Fruit fly (Drosophila melanogaster) whole organism, embryonic: ENCODE data around the gene CG32712.

Source experiments
- Abd-B ChIP-seq: fragments of 200-800 bp; sonication (Bioruptor generic); optimal IDR thresholded peaks from 2 replicates; lab custom pipeline; 2018; ENCODE audit warnings: missing biosample characterization, mild to moderate bottlenecking, missing genetic modification characterization, moderate library complexity
- CG12299 ChIP-seq: fragments of 200-800 bp; sonication (Bioruptor generic); optimal IDR thresholded peaks from 2 replicates; lab custom pipeline; 2018; ENCODE audit warnings: missing biosample characterization, mild to moderate bottlenecking, missing genetic modification characterization
- CG12942 ChIP-seq: fragments of 200-800 bp; sonication (Bioruptor generic); optimal IDR thresholded peaks from 3 replicates; lab custom pipeline; 2016; ENCODE audit warnings: missing biosample characterization, missing genetic modification characterization
- CG13894 ChIP-seq: fragments of 200-800 bp; sonication (Bioruptor generic); optimal IDR thresholded peaks from 3 replicates; lab custom pipeline; 2018; ENCODE audit warnings: missing biosample characterization, mild to moderate bottlenecking, missing genetic modification characterization, moderate library complexity
- CG14014 ChIP-seq: fragments of 200-800 bp; sonication (Bioruptor generic); IDR thresholded peaks from 2 replicates; pipeline ENCODE4 v1.3.6; 2022; ENCODE audit warnings: missing biosample characterization, missing genetic modification characterization
- CG14441 ChIP-seq: fragments of 200-800 bp; sonication (Bioruptor generic); IDR thresholded peaks from 2 replicates; pipeline ENCODE4 v1.3.6; 2022; ENCODE audit warnings: missing biosample characterization, missing genetic modification characterization
- CG14667 ChIP-seq: fragments of 200-800 bp; sonication (Bioruptor generic); IDR thresholded peaks from 2 replicates; pipeline ENCODE4 v1.3.6; 2022; ENCODE audit warnings: missing biosample characterization, missing genetic modification characterization
- CG16813 ChIP-seq: fragments of 200-800 bp; sonication (Bioruptor generic); IDR thresholded peaks from 3 replicates; pipeline ENCODE4 v1.3.6; 2022; ENCODE audit warnings: missing biosample characterization, missing genetic modification characterization; ENCODE audit not compliant: partially characterized antibody
- CG16815 ChIP-seq: fragments of 200-800 bp; sonication (Bioruptor generic); optimal IDR thresholded peaks from 3 replicates; lab custom pipeline; 2017; ENCODE audit warnings: missing biosample characterization, mild to moderate bottlenecking, missing genetic modification characterization
- CG30431 ChIP-seq: fragments of 200-800 bp; sonication (Bioruptor generic); optimal IDR thresholded peaks from 2 replicates; lab custom pipeline; 2017; ENCODE audit warnings: missing biosample characterization, missing genetic modification characterization
- CG31365 ChIP-seq: fragments of 200-800 bp; sonication (Bioruptor generic); optimal IDR thresholded peaks from 2 replicates; lab custom pipeline; 2018; ENCODE audit warnings: missing biosample characterization, mild to moderate bottlenecking, missing genetic modification characterization
- CG3407 ChIP-seq: fragments of 200-800 bp; sonication (Bioruptor generic); optimal IDR thresholded peaks from 2 replicates; lab custom pipeline; 2018; ENCODE audit warnings: missing biosample characterization, mild to moderate bottlenecking, missing genetic modification characterization
- CG4328 ChIP-seq: fragments of 200-800 bp; sonication (Bioruptor generic); optimal IDR thresholded peaks from 3 replicates; lab custom pipeline; 2017; ENCODE audit warnings: missing biosample characterization, missing genetic modification reagents, missing genetic modification characterization
- CG4404 ChIP-seq: fragments of 200-800 bp; sonication (Bioruptor generic); IDR thresholded peaks from 2 replicates; pipeline ENCODE4 v1.3.6; 2022; ENCODE audit warnings: missing biosample characterization, missing genetic modification characterization
- CG7372 ChIP-seq: fragments of 200-800 bp; sonication (Bioruptor generic); IDR thresholded peaks from 2 replicates; pipeline ENCODE4 v1.3.6; 2022; ENCODE audit warnings: missing biosample characterization, missing genetic modification characterization
- CG8765 ChIP-seq: fragments of 200-800 bp; sonication (Bioruptor generic); IDR thresholded peaks from 2 replicates; pipeline ENCODE4 v1.3.6; 2022; ENCODE audit warnings: missing biosample characterization, missing genetic modification characterization
- CG9437 ChIP-seq: fragments of 200-800 bp; sonication (Bioruptor generic); optimal IDR thresholded peaks from 2 replicates; lab custom pipeline; 2018; ENCODE audit warnings: missing biosample characterization, mild to moderate bottlenecking, missing genetic modification characterization
- D19B ChIP-seq: fragments of 200-800 bp; sonication (Bioruptor generic); optimal IDR thresholded peaks from 2 replicates; lab custom pipeline; 2017; ENCODE audit warnings: missing biosample characterization, mild to moderate bottlenecking, missing genetic modification characterization
- Dip2 ChIP-seq: fragments of 200-800 bp; sonication (Bioruptor generic); IDR thresholded peaks from 2 replicates; pipeline ENCODE4 v1.3.6; 2022; ENCODE audit warnings: missing biosample characterization, missing genetic modification characterization
- Dll ChIP-seq: fragments of 200-800 bp; sonication (Bioruptor generic); IDR thresholded peaks from 4 replicates; pipeline ENCODE4 v1.3.6; 2022; ENCODE audit warnings: missing biosample characterization, missing genetic modification characterization; ENCODE audit not compliant: partially characterized antibody
- Dref ChIP-seq: fragments of 200-800 bp; sonication (Bioruptor generic); IDR thresholded peaks from 2 replicates; pipeline ENCODE4 v1.3.6; 2022; ENCODE audit warnings: missing biosample characterization, missing genetic modification characterization
- Drgx ChIP-seq: fragments of 200-800 bp; sonication (Bioruptor generic); IDR thresholded peaks from 2 replicates; pipeline ENCODE4 v1.3.6; 2022; ENCODE audit warnings: missing biosample characterization, missing genetic modification characterization
- Hmx ChIP-seq: fragments of 200-800 bp; sonication (Bioruptor generic); optimal IDR thresholded peaks from 2 replicates; lab custom pipeline; 2016; ENCODE audit warnings: missing biosample characterization, missing genetic modification characterization
- Lim3 ChIP-seq: fragments of 200-800 bp; sonication (Bioruptor generic); IDR thresholded peaks from 2 replicates; pipeline ENCODE4 v1.3.6; 2022; ENCODE audit warnings: missing biosample characterization, missing genetic modification characterization
- Lpt ChIP-seq: fragments of >200 bp; optimal IDR thresholded peaks from 2 replicates; lab custom pipeline; 2018; ENCODE audit warnings: missing biosample characterization, missing genetic modification characterization
- MTF-1 ChIP-seq: fragments of 200-800 bp; sonication (Bioruptor generic); optimal IDR thresholded peaks from 2 replicates; lab custom pipeline; 2018; ENCODE audit warnings: missing biosample characterization, mild to moderate bottlenecking, missing genetic modification characterization, borderline replicate concordance
- Med ChIP-seq: fragments of 200-800 bp; sonication (Bioruptor generic); peaks from one replicate; lab custom pipeline; 2016; ENCODE audit warnings: missing biosample characterization, missing genetic modification characterization, mild to moderate bottlenecking, inconsistent platforms, moderate library complexity
- Nf-YC ChIP-seq: fragments of 200-800 bp; optimal IDR thresholded peaks from 3 replicates; lab custom pipeline; 2019; ENCODE audit warnings: missing biosample characterization, mild to moderate bottlenecking, missing genetic modification characterization, moderate library complexity
- Sry-β ChIP-seq: fragments of 200-800 bp; sonication (Bioruptor generic); optimal IDR thresholded peaks from 2 replicates; lab custom pipeline; 2018; ENCODE audit warnings: missing biosample characterization, mild to moderate bottlenecking, missing genetic modification characterization, moderate library complexity
- Trl ChIP-seq, 3 experiments: fragments of >200 bp in 2 of 3; fragments of 200-800 bp in 1 of 3; sonication (Bioruptor generic) in 1 of 3; optimal IDR thresholded peaks; 2 replicates in 1 of 3; 3 replicates in 2 of 3; lab custom pipeline; 2016 to 2017; ENCODE audit warnings: missing biosample characterization in 1 of 3, missing genetic modification characterization in 1 of 3
- Xrp1 ChIP-seq: fragments of 200-800 bp; sonication (Bioruptor generic); IDR thresholded peaks from 2 replicates; pipeline ENCODE4 v1.3.6; 2022; ENCODE audit warnings: missing biosample characterization, missing genetic modification characterization
- YL-1 ChIP-seq: fragments of 200-800 bp; sonication (Bioruptor generic); optimal IDR thresholded peaks from 3 replicates; lab custom pipeline; 2017; ENCODE audit warnings: missing biosample characterization, mild to moderate bottlenecking, missing genetic modification characterization
- ap ChIP-seq: fragments of 200-800 bp; sonication (Bioruptor generic); IDR thresholded peaks from 2 replicates; pipeline ENCODE4 v1.3.6; 2022; ENCODE audit warnings: missing biosample characterization, missing genetic modification characterization
- ase ChIP-seq: fragments of 200-800 bp; sonication (Bioruptor generic); IDR thresholded peaks from 3 replicates; pipeline ENCODE4 v1.3.6; 2022; ENCODE audit warnings: missing biosample characterization, missing genetic modification characterization
- ash1 ChIP-seq: fragments of 200-800 bp; sonication (Bioruptor generic); optimal IDR thresholded peaks from 2 replicates; lab custom pipeline; 2018; ENCODE audit warnings: missing biosample characterization, mild to moderate bottlenecking, missing genetic modification characterization
- bab2 ChIP-seq: fragments of 200-800 bp; sonication (Bioruptor generic); optimal IDR thresholded peaks from 2 replicates; lab custom pipeline; 2016; ENCODE audit warnings: missing biosample characterization, missing genetic modification characterization
- croc ChIP-seq: fragments of 200-800 bp; sonication (Bioruptor generic); conservative IDR thresholded peaks from 3 replicates; pipeline ENCODE4 v1.3.6; 2022; ENCODE audit warnings: missing biosample characterization, missing genetic modification characterization
- dysf ChIP-seq: fragments of 200-800 bp; sonication (Bioruptor generic); IDR thresholded peaks from 3 replicates; pipeline ENCODE4 v1.3.6; 2022; ENCODE audit warnings: missing biosample characterization, missing genetic modification characterization
- fd102C ChIP-seq: fragments of 200-800 bp; sonication (Bioruptor generic); optimal IDR thresholded peaks from 2 replicates; lab custom pipeline; 2018; ENCODE audit warnings: missing biosample characterization, mild to moderate bottlenecking, missing genetic modification characterization, moderate library complexity
- klu ChIP-seq: fragments of 200-800 bp; sonication (Bioruptor generic); IDR thresholded peaks from 2 replicates; pipeline ENCODE4 v1.3.6; 2022; ENCODE audit warnings: missing biosample characterization, missing genetic modification characterization
- pan ChIP-seq, 4 experiments: fragments of >200 bp in 3 of 4; fragments of 200-800 bp in 1 of 4; sonication (Bioruptor generic) in 1 of 4; optimal IDR thresholded peaks in 3 of 4; IDR thresholded peaks in 1 of 4; 2 replicates each; pipeline versions ENCODE4 v1.3.6 to Lab custom; 2017 to 2022; ENCODE audit warnings: missing biosample characterization in 2 of 4, missing genetic modification characterization in 2 of 4, mixed read lengths in 1 of 4
- prd ChIP-seq, 3 experiments: fragments of >200 bp in 2 of 3; fragments of 200-800 bp in 1 of 3; sonication (Bioruptor generic) in 1 of 3; optimal IDR thresholded peaks in 2 of 3; IDR thresholded peaks in 1 of 3; 2 replicates in 2 of 3; 3 replicates in 1 of 3; pipeline versions ENCODE4 v1.3.6 to Lab custom; 2017 to 2022; ENCODE audit warnings: missing biosample characterization in 1 of 3, missing genetic modification characterization in 1 of 3
- so ChIP-seq: fragments of 200-800 bp; sonication (Bioruptor generic); IDR thresholded peaks from 3 replicates; pipeline ENCODE4 v1.3.6; 2022; ENCODE audit warnings: missing biosample characterization, missing genetic modification characterization
- sug ChIP-seq: fragments of 200-800 bp; optimal IDR thresholded peaks from 2 replicates; lab custom pipeline; 2019; ENCODE audit warnings: missing biosample characterization, mild to moderate bottlenecking, missing genetic modification characterization, moderate library complexity
- tx ChIP-seq: fragments of 200-800 bp; sonication (Bioruptor generic); optimal IDR thresholded peaks from 2 replicates; lab custom pipeline; 2016; ENCODE audit warnings: missing biosample characterization, missing genetic modification characterization
- wdn ChIP-seq: fragments of 200-800 bp; sonication (Bioruptor generic); IDR thresholded peaks from 2 replicates; pipeline ENCODE4 v1.3.6; 2022; ENCODE audit warnings: missing biosample characterization, missing genetic modification characterization
- zfh1 ChIP-seq: fragments of 200-800 bp; sonication (Bioruptor generic); IDR thresholded peaks from 3 replicates; pipeline ENCODE4 v1.3.6; 2022; ENCODE audit warnings: missing biosample characterization, missing genetic modification characterization
- zfh2 ChIP-seq: fragments of 200-800 bp; sonication (Bioruptor generic); optimal IDR thresholded peaks from 2 replicates; lab custom pipeline; 2016; ENCODE audit warnings: missing biosample characterization, missing genetic modification characterization

Gene CG32712

DNA sequence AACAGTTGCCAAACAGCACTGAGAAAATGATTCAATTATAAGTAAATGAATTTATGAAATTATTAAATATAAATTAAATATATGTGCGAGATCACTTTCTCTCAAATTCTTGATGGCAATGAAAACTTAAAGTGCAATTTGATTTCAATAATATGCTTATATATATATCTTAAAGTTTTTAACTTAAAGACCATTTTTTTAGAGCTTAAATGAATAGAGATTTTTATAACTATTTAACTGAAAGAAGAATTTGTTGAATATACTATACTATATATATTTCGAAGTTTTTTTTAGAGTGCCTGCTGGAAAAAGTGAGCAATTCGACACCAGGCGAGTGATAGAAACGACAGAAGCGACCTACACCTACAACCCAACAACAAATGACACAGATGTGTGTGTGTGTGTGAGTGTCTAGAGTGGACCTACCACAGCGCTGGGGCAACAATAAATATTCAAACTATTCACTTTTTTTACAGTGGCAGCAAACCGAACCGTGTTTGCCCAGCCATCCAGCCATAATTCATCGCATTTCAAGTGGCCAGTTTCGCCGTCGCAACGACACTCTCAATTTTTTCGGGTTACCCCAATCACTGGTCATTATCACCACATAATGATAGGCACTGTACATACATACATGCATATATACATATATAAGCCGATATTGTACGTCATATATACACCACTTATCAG lies 11.4 kb upstream of the CG32712 start (continued):
- TF ChIP-seq sug (tag; lab: Kevin White, UChicago) (peak; percentile 55), Nf-YC (tag; lab: Kevin White, UChicago) (peak; percentile 27), CG31365 (tag; lab: Kevin White, UChicago) (no peak), Drgx (GFP tag; lab: Robert Waterston, UW) (no peak), CG14441 (GFP tag; lab: Robert Waterston, UW) (no peak), CG7372 (GFP tag; lab: Robert Waterston, UW) (0 out of 2 replicates have a peak, but pooled peaks have one; percentile 8), CG12299 (tag; lab: Kevin White, UChicago) (no peak), CG14014 (GFP tag; lab: Robert Waterston, UW) (no peak)

DNA sequence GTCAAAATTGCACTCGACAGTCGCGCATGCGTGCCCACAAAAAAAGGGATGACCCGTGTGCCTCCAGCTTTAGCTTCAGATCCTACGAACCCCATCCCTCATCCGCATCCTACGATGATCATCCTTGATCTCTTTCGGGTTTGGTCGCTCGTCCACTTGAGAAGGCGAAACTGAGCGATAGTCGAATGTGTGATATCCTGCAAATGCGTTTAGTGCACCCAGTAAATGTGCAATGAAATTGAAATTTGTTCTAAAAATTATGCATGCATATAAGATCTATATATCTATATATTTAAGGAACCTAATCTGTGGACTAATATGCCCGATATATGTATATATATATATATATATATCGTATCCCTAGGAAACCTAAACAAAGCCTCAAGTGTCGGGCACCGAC lies 10.7 kb upstream of the CG32712 start:
- TF ChIP-seq zfh1 (GFP tag; lab: Robert Waterston, UW) (peak; percentile 52; the same call in 2 of the 3 replicates), Abd-B (GFP tag; lab: Kevin White, UChicago) (no peak), prd (optimal IDR thresholded peaks at IDR 0.05; lab: Kevin White, UChicago) (no peak), prd (GFP tag; IDR thresholded peaks at IDR 0.05; lab: Robert Waterston, UW) (peak; percentile 63; the same call in 2 of the 3 replicates), CG8765 (GFP tag; lab: Robert Waterston, UW) (peak; percentile 68), so (GFP tag; lab: Robert Waterston, UW) (no peak), Med (GFP tag; lab: Kevin White, UChicago) (no peak), CG4404 (GFP tag; lab: Robert Waterston, UW) (peak; percentile 71), Trl (optimal IDR thresholded peaks at IDR 0.05; lab: Kevin White, UChicago) (no peak), Trl (GFP tag; optimal IDR thresholded peaks at IDR 0.05; lab: Kevin White, UChicago) (no peak), zfh2 (GFP tag; lab: Kevin White, UChicago) (no peak), YL-1 (GFP tag; lab: Kevin White, UChicago) (no peak), ase (GFP tag; lab: Robert Waterston, UW) (no peak), CG14667 (GFP tag; lab: Robert Waterston, UW) (no peak), wdn (GFP tag; lab: Robert Waterston, UW) (no peak), MTF-1 (GFP tag; lab: Kevin White, UChicago) (no peak), CG3407 (GFP tag; lab: Kevin White, UChicago) (no peak), Lim3 (no peak), klu (GFP tag; lab: Robert Waterston, UW) (no peak), Dip2 (no peak), pan (optimal IDR thresholded peaks at IDR 0.05; lab: Kevin White, UChicago) (peak in 1 of 2 experiments; percentile 39), pan (GFP tag; optimal IDR thresholded peaks at IDR 0.05 in 1 of 2, IDR thresholded peaks at IDR 0.05 in 1 of 2) (no peak), Dref (GFP tag; lab: Robert Waterston, UW) (no peak), ash1 (GFP tag; lab: Kevin White, UChicago) (no peak), bab2 (GFP tag; lab: Kevin White, UChicago) (no peak), CG4328 (GFP tag; lab: Kevin White, UChicago) (no peak), dysf (GFP tag; lab: Robert Waterston, UW) (no peak), CG12942 (GFP tag; lab: Kevin White, UChicago) (no peak), Dll (GFP tag; lab: Robert Waterston, UW) (no peak), croc (GFP tag; lab: Robert Waterston, UW) (0 out of 3 replicates have a peak, but pooled peaks have one; percentile 14), CG9437 (no peak), tx (GFP tag; lab: Kevin White, UChicago) (no peak), fd102C (peak; percentile 63), Hmx (GFP tag; lab: Kevin White, UChicago) (no peak), CG16813 (GFP tag; lab: Robert Waterston, UW) (no peak), ap (GFP tag; lab: Robert Waterston, UW) (no peak), Sry-β (no peak), Lpt (no peak), CG30431 (peak; percentile 25), D19B (peak; percentile 37), CG16815 (GFP tag; lab: Kevin White, UChicago) (no peak), Xrp1 (peak; percentile 28; the same call in 1 of the 2 replicates), CG13894 (tag; lab: Kevin White, UChicago) (no peak)
